Worm (Caenorhabditis elegans) whole organism, L4 larva: ENCODE data around the gene uggt-1.
A peak's percentile ranks its signal among the peaks of the same experiment; 100 is the strongest.

Source experiments
- D1046.2 ChIP-seq: fragments of 200-800 bp; sonication (Bioruptor generic); IDR thresholded peaks from 2 replicates; pipeline ENCODE4 v1.3.6; 2022; ENCODE audit warnings: missing genetic modification characterization, missing compliant biosample characterization
- F10B5.3 ChIP-seq: sonication (generic microtip); optimal IDR thresholded peaks from 2 replicates; lab custom pipeline; 2016; ENCODE audit warnings: mild to moderate bottlenecking, missing genetic modification characterization, missing compliant biosample characterization
- F26F4.8 ChIP-seq: fragments of 200-800 bp; sonication (Bioruptor generic); conservative IDR thresholded peaks from 2 replicates; pipeline ENCODE4 v1.3.6; 2022; ENCODE audit warnings: missing genetic modification characterization, missing compliant biosample characterization
- F37D6.2 ChIP-seq: sonication (generic microtip); optimal IDR thresholded peaks from 2 replicates; lab custom pipeline; 2016; ENCODE audit warnings: mild to moderate bottlenecking, missing genetic modification characterization, missing compliant biosample characterization
- R02D3.7 ChIP-seq: fragments of 150-350 bp; sonication (generic microtip); optimal IDR thresholded peaks from 3 replicates; lab custom pipeline; 2014; ENCODE audit warnings: missing biosample characterization, missing genetic modification characterization
- T20F7.1 ChIP-seq: fragments of 200-800 bp; sonication (Bioruptor generic); optimal IDR thresholded peaks from 2 replicates; lab custom pipeline; 2018; ENCODE audit warnings: mild to moderate bottlenecking, missing genetic modification characterization, missing compliant biosample characterization
- ZK546.5 ChIP-seq, 2 experiments: sonication (generic microtip); optimal IDR thresholded peaks; 2 replicates each; lab custom pipeline; 2017; ENCODE audit warnings: missing biosample characterization in 2 of 2, missing genetic modification characterization in 2 of 2
- aha-1 ChIP-seq: fragments of 150-350 bp; peaks from one replicate; lab custom pipeline; 2014; ENCODE audit warnings: missing biosample characterization, missing genetic modification characterization
- arid-1 ChIP-seq: fragments of 200-800 bp; sonication (Bioruptor generic); conservative IDR thresholded peaks from 2 replicates; pipeline ENCODE4 v1.3.6; 2022; ENCODE audit warnings: missing genetic modification reagents, missing genetic modification characterization, missing compliant biosample characterization
- ceh-20 ChIP-seq: fragments of 200-800 bp; sonication (Bioruptor generic); IDR thresholded peaks from 2 replicates; pipeline ENCODE4 v1.3.6; 2022; ENCODE audit warnings: missing genetic modification reagents, missing genetic modification characterization, missing compliant biosample characterization
- ceh-32 ChIP-seq: sonication (generic microtip); optimal IDR thresholded peaks from 2 replicates; lab custom pipeline; 2016; ENCODE audit warnings: mild to moderate bottlenecking, missing genetic modification characterization, missing compliant biosample characterization; ENCODE audit not compliant: poor library complexity
- ceh-44 ChIP-seq: fragments of 200-800 bp; sonication (Bioruptor generic); IDR thresholded peaks from 2 replicates; pipeline ENCODE4 v1.3.6; 2022; ENCODE audit warnings: missing genetic modification reagents, missing genetic modification characterization, missing compliant biosample characterization
- daf-19 ChIP-seq: fragments of 200-800 bp; sonication (Bioruptor generic); conservative IDR thresholded peaks from 2 replicates; pipeline ENCODE4 v1.3.6; 2022; ENCODE audit warnings: missing genetic modification characterization, missing compliant biosample characterization
- daf-8 ChIP-seq: fragments of 200-800 bp; sonication (Bioruptor generic); IDR thresholded peaks from 2 replicates; pipeline ENCODE4 v1.3.6; 2022; ENCODE audit warnings: missing genetic modification characterization, missing compliant biosample characterization
- dmd-9 ChIP-seq: fragments of 200-800 bp; sonication (Bioruptor generic); IDR thresholded peaks from 2 replicates; pipeline ENCODE4 v1.3.6; 2022; ENCODE audit warnings: missing genetic modification reagents, missing genetic modification characterization, missing compliant biosample characterization
- dve-1 ChIP-seq: sonication (generic microtip); optimal IDR thresholded peaks from 2 replicates; lab custom pipeline; 2017; ENCODE audit warnings: antibody characterized with exemption, mild to moderate bottlenecking, missing genetic modification characterization, missing compliant biosample characterization; ENCODE audit not compliant: insufficient read depth
- egl-43 ChIP-seq: fragments of 200-800 bp; sonication (Bioruptor generic); IDR thresholded peaks from 2 replicates; pipeline ENCODE4 v1.3.6; 2022; ENCODE audit warnings: missing genetic modification reagents, missing genetic modification characterization, missing compliant biosample characterization
- fos-1 ChIP-seq: fragments of 150-350 bp; optimal IDR thresholded peaks from 2 replicates; lab custom pipeline; 2014; ENCODE audit warnings: missing biosample characterization, missing genetic modification characterization
- hlh-11 ChIP-seq: fragments of 200-800 bp; sonication (Bioruptor generic); optimal IDR thresholded peaks from 2 replicates; lab custom pipeline; 2018; ENCODE audit warnings: mild to moderate bottlenecking, missing genetic modification characterization, missing compliant biosample characterization
- hmg-1.1 ChIP-seq: fragments of 200-800 bp; sonication (Bioruptor generic); IDR thresholded peaks from 2 replicates; pipeline ENCODE4 v1.3.6; 2022; ENCODE audit warnings: missing genetic modification reagents, missing genetic modification characterization, missing compliant biosample characterization
- jun-1 ChIP-seq: fragments of 150-350 bp; optimal IDR thresholded peaks from 2 replicates; lab custom pipeline; 2014; ENCODE audit warnings: missing biosample characterization, missing genetic modification reagents, missing genetic modification characterization
- lin-13 ChIP-seq: fragments of 150-350 bp; optimal IDR thresholded peaks from 2 replicates; lab custom pipeline; 2014; ENCODE audit warnings: missing biosample characterization, missing genetic modification reagents, missing genetic modification characterization
- lin-29 ChIP-seq: fragments of 200-800 bp; sonication (Bioruptor generic); IDR thresholded peaks from 2 replicates; pipeline ENCODE4 v1.3.6; 2022; ENCODE audit warnings: missing genetic modification reagents, missing genetic modification characterization, missing compliant biosample characterization
- mdl-1 ChIP-seq, 2 experiments: fragments of 150-350 bp in 1 of 2; sonication (generic microtip) in 1 of 2; optimal IDR thresholded peaks; 2 replicates each; lab custom pipeline; 2014 to 2017; ENCODE audit warnings: missing biosample characterization in 2 of 2, missing genetic modification characterization in 2 of 2
- mdt-29 ChIP-seq: fragments of 200-800 bp; sonication (Bioruptor generic); IDR thresholded peaks from 2 replicates; pipeline ENCODE4 v1.3.6; 2022; ENCODE audit warnings: missing genetic modification reagents, missing genetic modification characterization, missing compliant biosample characterization
- mes-2 ChIP-seq: sonication (generic microtip); optimal IDR thresholded peaks from 2 replicates; lab custom pipeline; 2016; ENCODE audit warnings: missing genotype, mild to moderate bottlenecking, missing genetic modification characterization, missing compliant biosample characterization; ENCODE audit not compliant: poor library complexity, severe bottlenecking
- nhr-11 ChIP-seq: fragments of 150-350 bp; optimal IDR thresholded peaks from 2 replicates; lab custom pipeline; 2014; ENCODE audit warnings: missing biosample characterization, missing genetic modification characterization
- nhr-41 ChIP-seq: fragments of 200-800 bp; sonication (Bioruptor generic); IDR thresholded peaks from 2 replicates; pipeline ENCODE4 v1.3.6; 2022; ENCODE audit warnings: missing genetic modification reagents, missing genetic modification characterization, missing compliant biosample characterization
- nhr-77 ChIP-seq: fragments of 150-350 bp; optimal IDR thresholded peaks from 2 replicates; lab custom pipeline; 2014; ENCODE audit warnings: missing biosample characterization, missing genetic modification characterization
- rbr-2 ChIP-seq: sonication (generic microtip); optimal IDR thresholded peaks from 2 replicates; lab custom pipeline; 2016; ENCODE audit warnings: missing genotype, missing genetic modification characterization, missing compliant biosample characterization
- set-16 ChIP-seq: fragments of 200-800 bp; sonication (Bioruptor generic); IDR thresholded peaks from 2 replicates; pipeline ENCODE4 v1.3.6; 2022; ENCODE audit warnings: missing genetic modification reagents, missing genetic modification characterization, missing compliant biosample characterization
- skn-1 ChIP-seq: fragments of 150-350 bp; optimal IDR thresholded peaks from 2 replicates; lab custom pipeline; 2014; ENCODE audit warnings: missing biosample characterization, missing genetic modification characterization
- spr-1 ChIP-seq: sonication (generic microtip); optimal IDR thresholded peaks from 2 replicates; lab custom pipeline; 2016; ENCODE audit warnings: mild to moderate bottlenecking, missing genetic modification characterization, missing compliant biosample characterization
- tag-97 ChIP-seq: fragments of 200-800 bp; sonication (Bioruptor generic); IDR thresholded peaks from 2 replicates; pipeline ENCODE4 v1.3.6; 2022; ENCODE audit warnings: missing genetic modification characterization, missing compliant biosample characterization
- unc-39 ChIP-seq: sonication (generic microtip); optimal IDR thresholded peaks from 2 replicates; lab custom pipeline; 2017; ENCODE audit warnings: missing biosample characterization, missing genetic modification characterization
- unc-62 ChIP-seq, 3 experiments: fragments of 150-350 bp in 1 of 3; sonication (generic microtip); optimal IDR thresholded peaks in 2 of 3; peaks in 1 of 3; 1 replicate in 1 of 3; 2 replicates in 2 of 3; lab custom pipeline; 2014 to 2017; ENCODE audit warnings: missing biosample characterization in 3 of 3, missing genetic modification characterization in 3 of 3, missing genetic modification reagents in 3 of 3, missing genotype in 1 of 3
- zfp-2 ChIP-seq: sonication (generic microtip); optimal IDR thresholded peaks from 2 replicates; lab custom pipeline; 2016; ENCODE audit warnings: mild to moderate bottlenecking, missing genetic modification characterization, missing compliant biosample characterization
- zip-2 ChIP-seq: fragments of 150-350 bp; optimal IDR thresholded peaks from 2 replicates; lab custom pipeline; 2014; ENCODE audit warnings: missing biosample characterization, missing genetic modification characterization

The uggt-1 gene

ce11 chrX:7469907-7470306, 30.9 kb downstream of the uggt-1 start:
- TF ChIP-seq jun-1 (tag; lab: Kevin White, UChicago) (no peak), ceh-32 (tag; lab: Kevin White, UChicago) (no peak), ZK546.5 (tag; optimal IDR thresholded peaks at IDR 0.05; lab: Kevin White, UChicago) (no peak), R02D3.7 (tag; lab: Kevin White, UChicago) (no peak), T20F7.1 (no peak), aha-1 (tag; lab: Kevin White, UChicago) (peak; percentile 4), mes-2 (tag; lab: Kevin White, UChicago) (peak; percentile 27)

ce11 chrX:7466682-7467081, 34.1 kb downstream of the uggt-1 start:
- no peak for TF ChIP-seq spr-1 (tag; lab: Kevin White, UChicago)
- no peak for TF ChIP-seq lin-29
- TF ChIP-seq tag-97 (GFP tag; lab: Robert Waterston, UW): no peak
- TF ChIP-seq nhr-41 (GFP tag; lab: Robert Waterston, UW): no peak
- no peak for TF ChIP-seq arid-1 (GFP tag; lab: Robert Waterston, UW)
- no peak for TF ChIP-seq mdl-1 (tag; optimal IDR thresholded peaks at IDR 0.05; lab: Kevin White, UChicago)
- no peak for TF ChIP-seq ceh-44 (GFP tag; lab: Robert Waterston, UW)
- no peak for TF ChIP-seq daf-8 (GFP tag; lab: Robert Waterston, UW)
- no peak for TF ChIP-seq zip-2 (tag; lab: Kevin White, UChicago)
- no peak for TF ChIP-seq F26F4.8 (GFP tag; lab: Robert Waterston, UW)
- TF ChIP-seq F37D6.2 (tag; lab: Kevin White, UChicago): no peak
- no peak for TF ChIP-seq mdt-29
- no peak for TF ChIP-seq egl-43 (GFP tag; lab: Robert Waterston, UW)
- TF ChIP-seq nhr-11: no peak

ce11 chrX:7464389-7464788, 36.4 kb downstream of the uggt-1 start:
- TF ChIP-seq egl-43 (GFP tag; lab: Robert Waterston, UW) (0 out of 2 replicates have a peak, but pooled peaks have one; percentile 46), nhr-77 (no peak), set-16 (GFP tag; lab: Robert Waterston, UW) (peak; percentile 62), hlh-11 (tag; lab: Kevin White, UChicago) (peak; percentile 6), unc-62 (GFP tag; optimal IDR thresholded peaks at IDR 0.05 in 1 of 2; lab: Kevin White, UChicago) (peak in 1 of 2 experiments; percentile 50), unc-62 (tag; optimal IDR thresholded peaks at IDR 0.05; lab: Kevin White, UChicago) (no peak), dve-1 (peak; percentile 1), D1046.2 (GFP tag; lab: Robert Waterston, UW) (no peak), fos-1 (tag; lab: Kevin White, UChicago) (no peak)

- no peak for TF ChIP-seq dmd-9 (GFP tag; lab: Robert Waterston, UW)
- TF ChIP-seq jun-1 (tag; lab: Kevin White, UChicago): no peak
- peak; percentile 83 for TF ChIP-seq aha-1 (tag; lab: Kevin White, UChicago)
- no peak for TF ChIP-seq lin-13 (GFP tag; lab: Kevin White, UChicago)
- TF ChIP-seq zfp-2 (tag; lab: Kevin White, UChicago): no peak
These were observed 37.1 kb downstream of the uggt-1 start, which contains the start of gene sox-2 for ce11 chrX:7463637-7464036. TSS of gene sox-2 (minus strand) at chrX:7463736.

ce11 chrX:7460516-7460915, 40.3 kb downstream of the uggt-1 start:
- TF ChIP-seq hmg-1.1 (GFP tag; lab: Robert Waterston, UW) (0 out of 2 replicates have a peak, but pooled peaks have one; percentile 6), F10B5.3 (no peak), egl-43 (GFP tag; lab: Robert Waterston, UW) (0 out of 2 replicates have a peak, but pooled peaks have one; percentile 21), zfp-2 (tag; lab: Kevin White, UChicago) (no peak), aha-1 (tag; lab: Kevin White, UChicago) (peak; percentile 24), rbr-2 (tag; lab: Kevin White, UChicago) (peak; percentile 12), daf-19 (GFP tag; lab: Robert Waterston, UW) (no peak), skn-1 (no peak), unc-39 (tag; lab: Kevin White, UChicago) (no peak), set-16 (GFP tag; lab: Robert Waterston, UW) (peak; percentile 49), ceh-20 (GFP tag; lab: Robert Waterston, UW) (no peak)
